Fruit fly (Drosophila melanogaster): ENCODE results near the gene COX6AL2.
A peak's percentile ranks its signal among the peaks of the same experiment; 100 is the strongest.

The COX6AL2 gene

DNA sequence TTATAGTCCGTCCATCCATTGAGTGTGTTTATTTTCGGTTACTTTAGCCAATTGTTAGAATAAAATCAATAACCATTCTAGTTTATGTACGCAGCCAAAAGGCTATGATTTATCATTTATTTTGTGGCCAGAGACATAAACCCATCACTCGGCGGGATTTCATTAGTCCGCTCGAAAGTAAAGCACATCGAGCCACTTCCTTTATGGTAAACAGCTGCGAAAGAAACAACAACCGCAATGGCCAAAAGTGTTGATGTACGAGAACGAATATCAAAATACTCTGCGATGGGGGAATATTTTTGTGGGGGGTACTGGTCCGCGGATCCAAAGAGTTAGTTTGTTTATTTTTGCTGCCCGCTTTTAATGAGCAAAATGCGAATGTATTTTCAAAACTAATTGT is 32.3 kb downstream of the COX6AL2 start (continued):
- TF ChIP-seq Atf-2 (GFP tag; optimal IDR thresholded peaks at IDR 0.05), result no peak

DNA sequence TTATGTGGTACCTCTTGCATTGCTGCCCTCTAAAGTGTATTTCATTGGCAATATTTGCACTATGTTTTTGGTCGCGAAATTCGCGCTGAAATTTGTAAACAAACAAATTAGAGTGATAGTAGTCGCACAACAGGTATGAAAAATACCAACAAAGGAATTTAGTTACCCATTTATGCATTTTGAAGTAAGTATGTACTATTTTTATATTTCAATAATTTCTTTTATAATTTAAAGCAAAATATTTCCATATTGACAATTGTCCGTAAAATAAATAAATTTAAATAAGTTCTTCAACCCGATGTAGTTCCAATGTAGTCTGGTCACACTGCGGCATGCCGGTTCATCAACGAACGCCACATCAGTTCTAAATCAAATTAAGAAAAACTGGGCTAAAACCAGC is 41.5 kb downstream of the COX6AL2 start, which contains the start of the genes Rad9 and Uggt:
Gene Rad9, minus strand, starts transcription at position 114 of the 400 bp plus-strand sequence.
Gene Uggt, plus strand, starts transcription at position 308 of the 400 bp plus-strand sequence.
- TF ChIP-seq CG9727 (GFP tag; optimal IDR thresholded peaks at IDR 0.05) (peak; percentile 30), stc (GFP tag; IDR thresholded peaks at IDR 0.05) (no peak), CG9437 (GFP tag; optimal IDR thresholded peaks at IDR 0.05) (peak; percentile 31), Scr (GFP tag; IDR thresholded peaks at IDR 0.05; ENCODE audit: partially characterized antibody) (0 out of 2 replicates have a peak, but pooled peaks have one; percentile 43), Hr3 (GFP tag; optimal IDR thresholded peaks at IDR 0.05) (peak; percentile 7), CG13894 (tag; optimal IDR thresholded peaks at IDR 0.05) (no peak), lov (optimal IDR thresholded peaks at IDR 0.05) (no peak), lov (GFP tag; IDR thresholded peaks at IDR 0.05) (no peak), Xbp1 (GFP tag; optimal IDR thresholded peaks at IDR 0.05) (peak; percentile 58), CG4730 (GFP tag; IDR thresholded peaks at IDR 0.05) (no peak), CG15514 (GFP tag; optimal IDR thresholded peaks at IDR 0.05) (peak; percentile 92), CG15696 (tag; optimal IDR thresholded peaks at IDR 0.05) (peak; percentile 39), CG8924 (tag; optimal IDR thresholded peaks at IDR 0.05) (peak; percentile 17), CG10979 (tag; optimal IDR thresholded peaks at IDR 0.05) (peak; percentile 51), HmgZ (tag; optimal IDR thresholded peaks at IDR 0.05) (peak; percentile 48), gfzf (GFP tag; optimal IDR thresholded peaks at IDR 0.05) (peak; percentile 57), CG18599 (GFP tag; optimal IDR thresholded peaks at IDR 0.05) (peak; percentile 45), sna (GFP tag; IDR thresholded peaks at IDR 0.05; ENCODE audit: partially characterized antibody) (peak; percentile 56; the same call in 1 of the 2 replicates), CG4617 (GFP tag; optimal IDR thresholded peaks at IDR 0.05; ENCODE audit: borderline replicate concordance) (peak; percentile 59), CG13424 (tag; optimal IDR thresholded peaks at IDR 0.05) (peak; percentile 29), zfh2 (GFP tag; optimal IDR thresholded peaks at IDR 0.05) (no peak), CG11723 (GFP tag; optimal IDR thresholded peaks at IDR 0.05) (no peak), lab (GFP tag; optimal IDR thresholded peaks at IDR 0.05) (no peak), CG30403 (GFP tag; optimal IDR thresholded peaks at IDR 0.05) (peak; percentile 35), seq (GFP tag; IDR thresholded peaks at IDR 0.05) (0 out of 2 replicates have a peak, but pooled peaks have one; percentile 13), E2f2 (GFP tag; IDR thresholded peaks at IDR 0.05) (peak; percentile 75), CG12942 (GFP tag; optimal IDR thresholded peaks at IDR 0.05) (peak; percentile 12), pfk (GFP tag; optimal IDR thresholded peaks at IDR 0.05) (peak; percentile 20), ham (GFP tag; IDR thresholded peaks at IDR 0.05) (no peak), CG13287 (GFP tag; IDR thresholded peaks at IDR 0.05; ENCODE audit: partially characterized antibody) (peak; percentile 78), bcd (GFP tag; optimal IDR thresholded peaks at IDR 0.05) (no peak), CG6254 (GFP tag; optimal IDR thresholded peaks at IDR 0.05) (peak; percentile 7), BEAF-32 (GFP tag; optimal IDR thresholded peaks at IDR 0.05) (peak; percentile 19), YL-1 (GFP tag; optimal IDR thresholded peaks at IDR 0.05) (peak; percentile 22), hkb (optimal IDR thresholded peaks at IDR 0.05) (no peak), hkb (GFP tag; IDR thresholded peaks at IDR 0.05) (0 out of 2 replicates have a peak, but pooled peaks have one; percentile 14), pzg (GFP tag; optimal IDR thresholded peaks at IDR 0.05) (peak; percentile 33), CG12659 (GFP tag; optimal IDR thresholded peaks at IDR 0.05) (peak; percentile 53), bsh (GFP tag; optimal IDR thresholded peaks at IDR 0.05) (peak in 1 of 2 experiments; percentile 9), dmrt11E (tag; optimal IDR thresholded peaks at IDR 0.05) (peak; percentile 18), CG32772 (GFP tag; IDR thresholded peaks at IDR 0.05) (no peak), CG4424 (GFP tag; optimal IDR thresholded peaks at IDR 0.05) (peak; percentile 0), Dp (GFP tag; optimal IDR thresholded peaks at IDR 0.05) (peak; percentile 58), CG14710 (tag; optimal IDR thresholded peaks at IDR 0.05) (peak; percentile 73), Ets65A (GFP tag) (no peak), Rfx (GFP tag; IDR thresholded peaks at IDR 0.05) (0 out of 2 replicates have a peak, but pooled peaks have one; percentile 16), CG11398 (GFP tag; optimal IDR thresholded peaks at IDR 0.05) (no peak)

Measured in whole organism, embryonic.